Worm (Caenorhabditis elegans) whole organism, L2 larva: ENCODE data around the gene F52G3.5.
A peak's percentile ranks its signal among the peaks of the same experiment; 100 is the strongest.

Source experiments
- R02D3.7 ChIP-seq: fragments of 150-350 bp; optimal IDR thresholded peaks from 2 replicates; lab custom pipeline; 2014; ENCODE audit warnings: missing biosample characterization, missing genetic modification characterization
- blmp-1 ChIP-seq: sonication (generic microtip); optimal IDR thresholded peaks from 2 replicates; lab custom pipeline; 2017; ENCODE audit warnings: missing genetic modification characterization, mild to moderate bottlenecking, missing compliant biosample characterization, antibody characterized with exemption, moderate library complexity; ENCODE audit not compliant: insufficient read depth
- ceh-82 ChIP-seq: fragments of 150-350 bp; optimal IDR thresholded peaks from 2 replicates; lab custom pipeline; 2014; ENCODE audit warnings: missing biosample characterization, missing genetic modification characterization
- elt-1 ChIP-seq: fragments of 150-350 bp; optimal IDR thresholded peaks from 2 replicates; lab custom pipeline; 2014; ENCODE audit warnings: missing biosample characterization, missing genetic modification characterization
- mab-5 ChIP-seq: fragments of 150-350 bp; optimal IDR thresholded peaks from 2 replicates; lab custom pipeline; 2014; ENCODE audit warnings: missing biosample characterization, missing genetic modification characterization
- nhr-11 ChIP-seq: fragments of 150-350 bp; optimal IDR thresholded peaks from 2 replicates; lab custom pipeline; 2014; ENCODE audit warnings: missing biosample characterization, missing genetic modification characterization
- nhr-12 ChIP-seq: fragments of 150-350 bp; optimal IDR thresholded peaks from 2 replicates; lab custom pipeline; 2014; ENCODE audit warnings: missing biosample characterization, missing genetic modification characterization
- unc-39 ChIP-seq: fragments of 150-350 bp; optimal IDR thresholded peaks from 2 replicates; lab custom pipeline; 2014; ENCODE audit warnings: missing biosample characterization, missing genetic modification characterization
- ztf-11 ChIP-seq: sonication (generic microtip); optimal IDR thresholded peaks from 2 replicates; lab custom pipeline; 2017; ENCODE audit warnings: missing biosample characterization, missing genetic modification characterization

DNA sequence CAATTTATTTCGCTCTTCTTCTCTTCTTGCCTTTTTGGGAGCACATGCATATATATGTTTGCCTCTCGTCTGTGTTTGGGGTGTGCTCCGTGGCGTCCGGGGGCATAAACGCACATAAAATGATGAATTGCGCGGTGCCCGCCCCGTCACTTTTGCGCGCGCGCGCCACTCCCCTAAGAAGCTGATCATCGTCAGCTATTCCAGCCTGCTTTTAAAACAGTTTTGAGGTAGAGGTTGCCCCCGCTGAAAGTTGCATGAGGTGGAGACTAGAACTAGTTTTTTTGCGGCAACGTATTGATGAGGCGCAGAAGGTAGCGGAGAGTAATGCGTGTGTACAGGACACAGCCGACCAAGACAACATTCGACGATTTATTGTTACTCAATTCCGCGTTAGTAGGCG is 23.7 kb upstream of the F52G3.5 start:
- TF ChIP-seq blmp-1 (no peak), ceh-82 (no peak), nhr-12 (no peak), mab-5 (tag; lab: Kevin White, UChicago) (peak; percentile 11), nhr-11 (tag; lab: Kevin White, UChicago) (no peak), R02D3.7 (tag; lab: Kevin White, UChicago) (no peak), unc-39 (tag; lab: Kevin White, UChicago) (no peak), elt-1 (tag; lab: Kevin White, UChicago) (no peak), ztf-11 (no peak)
